Fruit fly (Drosophila melanogaster): Measurements from ENCODE around the gene Ndc80.
A peak's percentile ranks its signal among the peaks of the same experiment; 100 is the strongest.

Ndc80 gene

DNA sequence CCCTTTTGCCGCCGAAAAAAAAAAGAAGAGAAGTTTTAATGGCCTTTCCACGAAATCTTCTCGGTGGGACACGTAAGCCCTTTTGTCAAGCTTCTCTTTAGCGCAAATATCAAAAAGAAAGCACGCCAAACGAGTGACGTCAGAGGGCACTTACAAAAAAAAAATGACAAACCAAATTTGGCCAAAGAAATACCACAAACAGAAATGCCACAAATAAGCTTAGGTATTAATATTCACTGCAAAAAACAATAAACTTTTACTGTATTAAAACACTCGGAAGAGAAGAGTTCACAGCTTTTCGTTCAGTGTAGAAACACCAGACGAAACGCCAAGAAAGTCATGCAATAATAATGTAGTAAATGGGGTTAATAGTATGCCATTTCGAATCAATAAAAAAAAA, 43.7 kb downstream of the Ndc80 start (continued):
- TF ChIP-seq sd (tag; optimal IDR thresholded peaks at IDR 0.05) (no peak), Hr78 (GFP tag; optimal IDR thresholded peaks at IDR 0.05) (no peak), slp2 (GFP tag; optimal IDR thresholded peaks at IDR 0.05) (no peak), CG13123 (GFP tag; optimal IDR thresholded peaks at IDR 0.05) (no peak), Dfd (GFP tag; optimal IDR thresholded peaks at IDR 0.05) (no peak), Deaf1 (tag; optimal IDR thresholded peaks at IDR 0.05) (no peak), Rfx (GFP tag; IDR thresholded peaks at IDR 0.05) (peak; percentile 49; the same call in 1 of the 2 replicates), ssp (GFP tag; IDR thresholded peaks at IDR 0.05) (no peak), crc (GFP tag; optimal IDR thresholded peaks at IDR 0.05) (no peak), exex (tag; optimal IDR thresholded peaks at IDR 0.05) (no peak), ems (GFP tag; optimal IDR thresholded peaks at IDR 0.05) (no peak), CG9817 (tag; optimal IDR thresholded peaks at IDR 0.05) (peak; percentile 1), CG18764 (GFP tag; optimal IDR thresholded peaks at IDR 0.05) (no peak), CoRest (tag; optimal IDR thresholded peaks at IDR 0.05) (peak; percentile 9), E2f2 (GFP tag; IDR thresholded peaks at IDR 0.05) (no peak), NfI (GFP tag; optimal IDR thresholded peaks at IDR 0.05) (no peak), unpg (GFP tag; optimal IDR thresholded peaks at IDR 0.05) (peak; percentile 25), CG12236 (GFP tag; optimal IDR thresholded peaks at IDR 0.05) (no peak), schlank (tag; optimal IDR thresholded peaks at IDR 0.05) (no peak), fd3F (GFP tag; optimal IDR thresholded peaks at IDR 0.05) (no peak), CG9437 (GFP tag; optimal IDR thresholded peaks at IDR 0.05) (no peak), mld (GFP tag; IDR thresholded peaks at IDR 0.05; ENCODE audit: partially characterized antibody) (no peak), CG33213 (GFP tag; optimal IDR thresholded peaks at IDR 0.05) (no peak), sisA (GFP tag; IDR thresholded peaks at IDR 0.05) (peak; percentile 46), CG12659 (GFP tag; optimal IDR thresholded peaks at IDR 0.05) (no peak), salm (tag; optimal IDR thresholded peaks at IDR 0.05) (no peak), eve (GFP tag; optimal IDR thresholded peaks at IDR 0.05) (peak in 1 of 2 experiments; percentile 30)

DNA sequence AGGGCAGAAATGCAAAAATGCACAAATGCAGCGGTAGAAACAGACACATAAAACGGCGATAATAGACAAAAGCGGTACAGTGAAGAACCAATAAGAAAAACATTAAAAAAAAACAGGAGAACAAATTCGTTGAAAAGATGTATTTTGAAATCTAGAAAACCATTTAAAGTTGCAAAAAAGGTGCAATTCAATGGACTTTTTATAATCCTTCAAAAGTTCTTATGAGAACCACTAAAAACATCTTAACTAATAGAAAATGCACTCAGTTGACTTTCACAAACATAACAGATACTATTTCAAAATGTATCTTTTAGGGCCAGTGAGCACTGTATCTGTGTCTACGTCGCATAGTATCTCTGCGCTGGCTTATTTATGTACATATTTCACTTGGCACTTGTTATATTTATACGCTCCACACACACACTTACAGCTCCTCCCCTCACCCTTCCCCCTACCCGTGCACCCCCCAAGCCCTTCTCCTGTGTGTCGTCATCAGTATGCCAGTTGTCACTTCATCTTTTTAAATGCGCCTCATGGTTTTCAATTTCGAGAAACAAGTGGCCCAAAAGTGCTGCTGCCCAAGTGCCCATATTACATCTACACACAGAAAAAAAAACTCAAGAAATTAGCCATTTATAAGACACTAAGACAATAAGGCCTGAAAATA, 46.2 kb downstream of the Ndc80 start:
- TF ChIP-seq unpg (GFP tag; optimal IDR thresholded peaks at IDR 0.05): peak; percentile 13
- peak; percentile 93 for TF ChIP-seq crol (GFP tag; IDR thresholded peaks at IDR 0.05)
- TF ChIP-seq Eip74EF (GFP tag; optimal IDR thresholded peaks at IDR 0.05): no peak
- TF ChIP-seq CG10366 (GFP tag; IDR thresholded peaks at IDR 0.05): no peak
- peak in 1 of 2 experiments; percentile 10 for TF ChIP-seq bsh (GFP tag; optimal IDR thresholded peaks at IDR 0.05)
- peak; percentile 47; the same call in 1 of the 2 replicates for TF ChIP-seq vvl (GFP tag; IDR thresholded peaks at IDR 0.05)
- no peak for TF ChIP-seq BtbVII (GFP tag; optimal IDR thresholded peaks at IDR 0.05)
- peak; percentile 11 for TF ChIP-seq nmo (GFP tag; optimal IDR thresholded peaks at IDR 0.05)
- peak; percentile 2 for TF ChIP-seq Xbp1 (GFP tag; optimal IDR thresholded peaks at IDR 0.05)
- TF ChIP-seq E2f1 (GFP tag; IDR thresholded peaks at IDR 0.05): 0 out of 2 replicates have a peak, but pooled peaks have one; percentile 13
- 0 out of 4 replicates have a peak, but pooled peaks have one; percentile 7 for TF ChIP-seq chinmo (GFP tag; IDR thresholded peaks at IDR 0.05; ENCODE audit: partially characterized antibody)
- TF ChIP-seq gem (tag; optimal IDR thresholded peaks at IDR 0.05): peak; percentile 14
- TF ChIP-seq cg (GFP tag; optimal IDR thresholded peaks at IDR 0.05): peak; percentile 27
- peak; percentile 5 for TF ChIP-seq Sox102F (GFP tag; optimal IDR thresholded peaks at IDR 0.05)
- TF ChIP-seq sens (GFP tag): peak; percentile 13
- TF ChIP-seq row (GFP tag; IDR thresholded peaks at IDR 0.05): peak; percentile 33; the same call in 1 of the 3 replicates
- TF ChIP-seq CG8359 (GFP tag; optimal IDR thresholded peaks at IDR 0.05; ENCODE audit: borderline replicate concordance): no peak
- peak; percentile 72 for TF ChIP-seq grau (tag; optimal IDR thresholded peaks at IDR 0.05)
- no peak for TF ChIP-seq lbe (GFP tag; optimal IDR thresholded peaks at IDR 0.05)
